Fruit fly (Drosophila melanogaster) whole organism, pupa: Measurements from ENCODE around the gene p-cup.

ENCODE experiments used
- CG4496 ChIP-seq: fragments of 200-800 bp; sonication (Bioruptor generic); IDR thresholded peaks from 3 replicates; pipeline ENCODE4 v1.3.6; 2022; ENCODE audit warnings: missing biosample characterization, missing genetic modification characterization
- CG8301 ChIP-seq: fragments of 200-800 bp; sonication (Bioruptor generic); optimal IDR thresholded peaks from 2 replicates; lab custom pipeline; 2018; ENCODE audit warnings: missing biosample characterization, mild to moderate bottlenecking, missing genetic modification characterization
- EcR ChIP-seq: fragments of 200-800 bp; sonication (Bioruptor generic); optimal IDR thresholded peaks from 3 replicates; lab custom pipeline; 2019; ENCODE audit warnings: missing biosample characterization, missing genetic modification characterization, mild to moderate bottlenecking, moderate library complexity, missing genetic modification reagents
- Ets98B ChIP-seq: fragments of 200-800 bp; sonication (Bioruptor generic); IDR thresholded peaks from 2 replicates; pipeline ENCODE4 v1.3.6; 2022; ENCODE audit warnings: missing biosample characterization, missing genetic modification characterization
- rn ChIP-seq: fragments of 200-800 bp; sonication (Bioruptor generic); IDR thresholded peaks from 2 replicates; pipeline ENCODE4 v1.3.6; 2022; ENCODE audit warnings: missing biosample characterization, missing genetic modification characterization

DNA sequence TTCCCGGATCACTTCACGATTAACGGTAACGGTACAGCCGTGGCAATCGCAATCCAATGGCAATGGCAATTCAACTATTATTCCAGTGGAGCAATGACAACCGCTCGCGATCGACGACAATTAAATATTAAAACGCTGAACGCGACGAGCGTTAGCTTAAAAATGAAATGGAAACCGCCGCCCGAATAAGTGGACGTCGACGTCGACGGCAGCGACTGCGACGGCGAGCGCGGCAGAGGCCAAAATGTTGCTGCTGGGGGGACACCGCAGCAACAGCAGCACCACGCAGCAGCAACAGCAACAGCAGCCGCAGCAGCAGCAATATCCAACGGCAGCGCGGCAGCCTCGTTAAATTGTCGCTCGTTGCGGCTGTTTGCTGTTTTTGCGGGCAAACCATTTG lies 3.9 kb upstream of the p-cup start, which contains the start of gene CG8568:
- no peak for TF ChIP-seq EcR
- no peak for TF ChIP-seq CG8301 (tag; lab: Kevin White, UChicago)
- TF ChIP-seq Ets98B, result peak; percentile 24; the same call in 1 of the 2 replicates
- no peak for TF ChIP-seq rn
- no peak for TF ChIP-seq CG4496
